Worm (Caenorhabditis elegans) whole organism, L1 larva: ENCODE results near the gene nphp-4.

ENCODE experiments used
- C04F5.9 ChIP-seq: sonication (generic microtip); optimal IDR thresholded peaks from 2 replicates; lab custom pipeline; 2016; ENCODE audit warnings: missing genetic modification characterization, missing compliant biosample characterization
- C16A3.4 ChIP-seq: fragments of 150-350 bp; optimal IDR thresholded peaks from 2 replicates; lab custom pipeline; 2014; ENCODE audit warnings: missing biosample characterization, missing genetic modification characterization
- C34B4.2 ChIP-seq: sonication (generic microtip); optimal IDR thresholded peaks from 2 replicates; lab custom pipeline; 2017; ENCODE audit warnings: mild to moderate bottlenecking, missing genetic modification characterization, missing compliant biosample characterization
- Y116A8C.19 ChIP-seq: sonication (generic microtip); optimal IDR thresholded peaks from 2 replicates; lab custom pipeline; 2016; ENCODE audit warnings: missing compliant biosample characterization, missing genetic modification characterization, borderline replicate concordance
- aha-1 ChIP-seq: fragments of 150-350 bp; optimal IDR thresholded peaks from 2 replicates; lab custom pipeline; 2014; ENCODE audit warnings: missing biosample characterization, missing genetic modification characterization
- alr-1 ChIP-seq: fragments of 200-800 bp; sonication (Bioruptor generic); optimal IDR thresholded peaks from 2 replicates; lab custom pipeline; 2018; ENCODE audit warnings: borderline replicate concordance, mild to moderate bottlenecking, missing genetic modification characterization, missing compliant biosample characterization
- aly-2 ChIP-seq: fragments of 150-350 bp; optimal IDR thresholded peaks from 2 replicates; lab custom pipeline; 2014; ENCODE audit warnings: missing biosample characterization, missing genetic modification characterization
- ceh-8 ChIP-seq: fragments of 200-800 bp; sonication (Bioruptor generic); optimal IDR thresholded peaks from 2 replicates; lab custom pipeline; 2018; ENCODE audit warnings: mild to moderate bottlenecking, missing genetic modification characterization, moderate library complexity, missing compliant biosample characterization
- ceh-82 ChIP-seq, 3 experiments: fragments of 150-350 bp in 1 of 3; sonication (generic microtip) in 2 of 3; optimal IDR thresholded peaks; 2 replicates each; lab custom pipeline; 2014 to 2017; ENCODE audit warnings: missing biosample characterization in 3 of 3, missing genetic modification characterization in 3 of 3
- ceh-88 ChIP-seq: fragments of 200-800 bp; sonication (Bioruptor generic); IDR thresholded peaks from 2 replicates; pipeline ENCODE4 v1.3.6; 2022; ENCODE audit warnings: missing genetic modification characterization, missing compliant biosample characterization
- dpl-1 ChIP-seq, 3 experiments: fragments of 150-350 bp in 2 of 3; sonication (generic microtip) in 1 of 3; optimal IDR thresholded peaks; 2 replicates each; lab custom pipeline; 2014 to 2017; ENCODE audit warnings: missing biosample characterization in 3 of 3, missing genetic modification characterization in 3 of 3, missing genetic modification reagents in 3 of 3
- dsc-1 ChIP-seq: sonication (generic microtip); optimal IDR thresholded peaks from 2 replicates; lab custom pipeline; 2016; ENCODE audit warnings: mild to moderate bottlenecking, missing genetic modification characterization, missing compliant biosample characterization
- elt-2 ChIP-seq: sonication (generic microtip); optimal IDR thresholded peaks from 2 replicates; lab custom pipeline; 2016; ENCODE audit warnings: missing genetic modification characterization, mild to moderate bottlenecking, inconsistent platforms, missing compliant biosample characterization, missing genetic modification reagents
- elt-3 ChIP-seq, 6 experiments: fragments of 150-350 bp in 1 of 6; sonication (generic microtip); optimal IDR thresholded peaks; 2 replicates each; lab custom pipeline; 2017 to 2018; ENCODE audit warnings: missing biosample characterization in 6 of 6, missing genetic modification characterization in 6 of 6, inconsistent platforms in 1 of 6
- ets-5 ChIP-seq: fragments of 200-800 bp; sonication (Bioruptor generic); IDR thresholded peaks from 2 replicates; pipeline ENCODE4 v1.3.6; 2022; ENCODE audit warnings: missing genetic modification characterization, missing compliant biosample characterization
- fkh-10 ChIP-seq: sonication (generic microtip); optimal IDR thresholded peaks from 2 replicates; lab custom pipeline; 2017; ENCODE audit warnings: missing biosample characterization, missing genetic modification reagents, missing genetic modification characterization
- fkh-8 ChIP-seq: sonication (generic microtip); optimal IDR thresholded peaks from 2 replicates; lab custom pipeline; 2016; ENCODE audit warnings: mild to moderate bottlenecking, missing genetic modification characterization, missing compliant biosample characterization
- fos-1 ChIP-seq: fragments of 150-350 bp; optimal IDR thresholded peaks from 2 replicates; lab custom pipeline; 2014; ENCODE audit warnings: missing biosample characterization, missing genetic modification characterization
- grh-1 ChIP-seq: fragments of 200-800 bp; sonication (Bioruptor generic); IDR thresholded peaks from 2 replicates; pipeline ENCODE4 v1.3.6; 2022; ENCODE audit warnings: missing genetic modification reagents, missing genetic modification characterization, missing compliant biosample characterization
- hlh-17 ChIP-seq: fragments of 200-800 bp; sonication (Bioruptor generic); optimal IDR thresholded peaks from 2 replicates; lab custom pipeline; 2018; ENCODE audit warnings: missing genetic modification characterization, mild to moderate bottlenecking, missing compliant biosample characterization, moderate library complexity, borderline replicate concordance
- hlh-4 ChIP-seq: sonication (generic microtip); optimal IDR thresholded peaks from 2 replicates; lab custom pipeline; 2016; ENCODE audit warnings: mild to moderate bottlenecking, missing genetic modification characterization, missing compliant biosample characterization
- hpl-2 ChIP-seq: fragments of 150-350 bp; optimal IDR thresholded peaks from 2 replicates; lab custom pipeline; 2014; ENCODE audit warnings: missing biosample characterization, missing genetic modification reagents, missing genetic modification characterization
- irx-1 ChIP-seq: sonication (generic microtip); optimal IDR thresholded peaks from 2 replicates; lab custom pipeline; 2016; ENCODE audit warnings: missing genetic modification characterization, missing compliant biosample characterization
- isw-1 ChIP-seq: fragments of 200-800 bp; sonication (Bioruptor generic); IDR thresholded peaks from 2 replicates; pipeline ENCODE4 v1.3.6; 2022; ENCODE audit warnings: missing genetic modification characterization, missing compliant biosample characterization
- lin-13 ChIP-seq: fragments of 150-350 bp; optimal IDR thresholded peaks from 2 replicates; lab custom pipeline; 2014; ENCODE audit warnings: missing biosample characterization, missing genetic modification reagents, missing genetic modification characterization
- lin-14 ChIP-seq: fragments of 200-800 bp; sonication (Bioruptor generic); optimal IDR thresholded peaks from 2 replicates; lab custom pipeline; 2018; ENCODE audit warnings: mild to moderate bottlenecking, missing genetic modification characterization, moderate library complexity, missing compliant biosample characterization
- lin-15B ChIP-seq: fragments of 150-350 bp; sonication (generic microtip); optimal IDR thresholded peaks from 3 replicates; lab custom pipeline; 2014; ENCODE audit warnings: missing biosample characterization, missing genetic modification characterization
- lir-3 ChIP-seq: sonication (generic microtip); optimal IDR thresholded peaks from 2 replicates; lab custom pipeline; 2016; ENCODE audit warnings: mild to moderate bottlenecking, missing genetic modification characterization, moderate library complexity, missing compliant biosample characterization; ENCODE audit not compliant: poor library complexity
- lsy-2 ChIP-seq, 2 experiments: fragments of 150-350 bp; optimal IDR thresholded peaks; 2 replicates each; lab custom pipeline; 2014; ENCODE audit warnings: missing biosample characterization in 2 of 2, missing genetic modification characterization in 2 of 2
- mdl-1 ChIP-seq, 2 experiments: fragments of 150-350 bp; optimal IDR thresholded peaks; 2 replicates each; lab custom pipeline; 2014 to 2017; ENCODE audit warnings: missing biosample characterization in 2 of 2, missing genetic modification characterization in 2 of 2, inconsistent platforms in 1 of 2
- mef-2 ChIP-seq: fragments of 150-350 bp; optimal IDR thresholded peaks from 2 replicates; lab custom pipeline; 2014; ENCODE audit warnings: missing biosample characterization, missing genetic modification characterization
- mep-1 ChIP-seq: fragments of 150-350 bp; optimal IDR thresholded peaks from 2 replicates; lab custom pipeline; 2014; ENCODE audit warnings: missing biosample characterization, missing genetic modification characterization
- nhr-11 ChIP-seq: fragments of 150-350 bp; optimal IDR thresholded peaks from 2 replicates; lab custom pipeline; 2014; ENCODE audit warnings: missing biosample characterization, missing genetic modification characterization
- nhr-12 ChIP-seq: sonication (generic microtip); optimal IDR thresholded peaks from 2 replicates; lab custom pipeline; 2017; ENCODE audit warnings: missing biosample characterization, missing genetic modification characterization
- nhr-19 ChIP-seq: fragments of 200-800 bp; sonication (Bioruptor generic); conservative IDR thresholded peaks from 2 replicates; pipeline ENCODE4 v1.3.6; 2022; ENCODE audit warnings: missing genetic modification characterization, missing compliant biosample characterization
- nhr-47 ChIP-seq: sonication (generic microtip); optimal IDR thresholded peaks from 2 replicates; lab custom pipeline; 2016; ENCODE audit warnings: mild to moderate bottlenecking, missing genetic modification characterization, moderate library complexity, missing compliant biosample characterization
- nhr-76 ChIP-seq: sonication (generic microtip); optimal IDR thresholded peaks from 2 replicates; lab custom pipeline; 2017; ENCODE audit warnings: missing biosample characterization, missing genetic modification characterization
- nhr-85 ChIP-seq: sonication (generic microtip); peaks from one replicate; lab custom pipeline; 2016; ENCODE audit warnings: missing genetic modification characterization, inconsistent platforms, missing compliant biosample characterization
- pax-3 ChIP-seq: fragments of 200-800 bp; sonication (Bioruptor generic); optimal IDR thresholded peaks from 2 replicates; lab custom pipeline; 2018; ENCODE audit warnings: mild to moderate bottlenecking, missing genetic modification characterization, moderate library complexity, missing compliant biosample characterization
- rnt-1 ChIP-seq: sonication (generic microtip); optimal IDR thresholded peaks from 2 replicates; lab custom pipeline; 2016; ENCODE audit warnings: mild to moderate bottlenecking, missing genetic modification characterization, moderate library complexity, missing compliant biosample characterization
- sox-4 ChIP-seq: sonication (generic microtip); optimal IDR thresholded peaks from 2 replicates; lab custom pipeline; 2016; ENCODE audit warnings: missing genetic modification characterization, missing compliant biosample characterization
- sptf-1 ChIP-seq: fragments of 150-350 bp; optimal IDR thresholded peaks from 2 replicates; lab custom pipeline; 2014; ENCODE audit warnings: missing biosample characterization, missing genetic modification characterization
- sup-37 ChIP-seq: fragments of 200-800 bp; sonication (Bioruptor generic); optimal IDR thresholded peaks from 2 replicates; lab custom pipeline; 2018; ENCODE audit warnings: mild to moderate bottlenecking, missing genetic modification characterization, missing compliant biosample characterization
- tlp-1 ChIP-seq: fragments of 150-350 bp; optimal IDR thresholded peaks from 2 replicates; lab custom pipeline; 2014; ENCODE audit warnings: missing biosample characterization, missing genetic modification characterization
- unc-130 ChIP-seq: fragments of 150-350 bp; optimal IDR thresholded peaks from 2 replicates; lab custom pipeline; 2017; ENCODE audit warnings: missing biosample characterization, missing genetic modification characterization, inconsistent platforms
- unc-30 ChIP-seq: sonication (generic microtip); optimal IDR thresholded peaks from 2 replicates; lab custom pipeline; 2017; ENCODE audit warnings: missing biosample characterization, missing genetic modification characterization
- vab-15 ChIP-seq: sonication (generic microtip); optimal IDR thresholded peaks from 2 replicates; lab custom pipeline; 2017; ENCODE audit warnings: missing genotype, mild to moderate bottlenecking, missing genetic modification characterization, missing compliant biosample characterization
- xbp-1 ChIP-seq: sonication (generic microtip); optimal IDR thresholded peaks from 2 replicates; lab custom pipeline; 2016; ENCODE audit warnings: missing genetic modification characterization, missing compliant biosample characterization
- zag-1 ChIP-seq: fragments of 150-350 bp; optimal IDR thresholded peaks from 2 replicates; lab custom pipeline; 2014; ENCODE audit warnings: missing biosample characterization, missing genetic modification characterization
- zip-4 ChIP-seq: fragments of 200-800 bp; sonication (Bioruptor generic); optimal IDR thresholded peaks from 2 replicates; lab custom pipeline; 2018; ENCODE audit warnings: mild to moderate bottlenecking, missing genetic modification characterization, moderate library complexity, missing compliant biosample characterization
- ztf-4 ChIP-seq: fragments of 150-350 bp; optimal IDR thresholded peaks from 2 replicates; lab custom pipeline; 2014; ENCODE audit warnings: missing biosample characterization, missing genetic modification characterization

nphp-4 gene

ce11 chrV:11885939-11886338 lies 42.4 kb upstream of the nphp-4 start (continued):
- TF ChIP-seq aly-2 (tag; lab: Kevin White, UChicago) (no peak), isw-1 (GFP tag; lab: Robert Waterston, UW) (no peak), lin-15B (tag; lab: Kevin White, UChicago) (no peak), ztf-4 (peak; percentile 50), nhr-76 (tag; lab: Kevin White, UChicago) (no peak)

ce11 chrV:11885087-11885486 lies 41.6 kb upstream of the nphp-4 start:
- peak; percentile 42 for TF ChIP-seq nhr-85
- no peak for TF ChIP-seq sptf-1 (tag; lab: Kevin White, UChicago)
- TF ChIP-seq lin-14 (GFP tag; lab: Kevin White, UChicago): peak; percentile 62
- no peak for TF ChIP-seq tlp-1 (tag; lab: Kevin White, UChicago)
- no peak for TF ChIP-seq dpl-1 (GFP tag; optimal IDR thresholded peaks at IDR 0.05; lab: Kevin White, UChicago)
- TF ChIP-seq zag-1: no peak
- TF ChIP-seq C16A3.4 (tag; lab: Kevin White, UChicago): peak; percentile 2
- no peak for TF ChIP-seq nhr-47 (tag; lab: Kevin White, UChicago)
- TF ChIP-seq fkh-10 (GFP tag; lab: Kevin White, UChicago): no peak
- no peak for TF ChIP-seq ceh-82 (tag; optimal IDR thresholded peaks at IDR 0.05; lab: Kevin White, UChicago)
- no peak for TF ChIP-seq mep-1 (tag; lab: Kevin White, UChicago)
- no peak for TF ChIP-seq lin-13 (GFP tag; lab: Kevin White, UChicago)
- no peak for TF ChIP-seq hlh-4
- no peak for TF ChIP-seq mef-2
- TF ChIP-seq grh-1: no peak
- no peak for TF ChIP-seq hlh-17 (GFP tag; lab: Kevin White, UChicago)
- no peak for TF ChIP-seq unc-130
- no peak for TF ChIP-seq C04F5.9
- TF ChIP-seq Y116A8C.19: no peak
- TF ChIP-seq zip-4: no peak
- no peak for TF ChIP-seq nhr-76 (tag; lab: Kevin White, UChicago)
- TF ChIP-seq vab-15 (tag; lab: Kevin White, UChicago): no peak
- TF ChIP-seq ztf-4: no peak
- peak; percentile 5 for TF ChIP-seq rnt-1 (tag; lab: Kevin White, UChicago)
- TF ChIP-seq aha-1 (tag; lab: Kevin White, UChicago): no peak
- no peak for TF ChIP-seq pax-3 (tag; lab: Kevin White, UChicago)
- no peak for TF ChIP-seq nhr-11 (tag; lab: Kevin White, UChicago)
- TF ChIP-seq hpl-2: no peak
- no peak for TF ChIP-seq alr-1 (tag; lab: Kevin White, UChicago)
- TF ChIP-seq sup-37 (GFP tag; lab: Kevin White, UChicago): no peak
- no peak for TF ChIP-seq nhr-12 (tag; lab: Kevin White, UChicago)
- no peak for TF ChIP-seq lir-3 (tag; lab: Kevin White, UChicago)
- no peak for TF ChIP-seq irx-1 (tag; lab: Kevin White, UChicago)
- no peak for TF ChIP-seq ceh-8
- TF ChIP-seq ets-5: no peak
- TF ChIP-seq elt-2 (tag; lab: Kevin White, UChicago): no peak
- no peak for TF ChIP-seq sox-4 (tag; lab: Kevin White, UChicago)
- no peak for TF ChIP-seq fos-1 (tag; lab: Kevin White, UChicago)
- TF ChIP-seq lsy-2 (tag; optimal IDR thresholded peaks at IDR 0.05; lab: Kevin White, UChicago): peak in 1 of 2 experiments; percentile 9
- no peak for TF ChIP-seq fkh-8
- TF ChIP-seq nhr-19: peak; percentile 73
- TF ChIP-seq elt-3 (tag; optimal IDR thresholded peaks at IDR 0.05; lab: Kevin White, UChicago): no peak
- no peak for TF ChIP-seq ceh-88 (GFP tag; lab: Robert Waterston, UW)
- no peak for TF ChIP-seq C34B4.2 (tag; lab: Kevin White, UChicago)
- no peak for TF ChIP-seq aly-2 (tag; lab: Kevin White, UChicago)
- TF ChIP-seq unc-30 (tag; lab: Kevin White, UChicago): no peak
- peak in 1 of 2 experiments; percentile 0 for TF ChIP-seq mdl-1 (tag; optimal IDR thresholded peaks at IDR 0.05; lab: Kevin White, UChicago)
- no peak for TF ChIP-seq dsc-1
- TF ChIP-seq xbp-1: no peak
